Worm (Caenorhabditis elegans) whole organism, L4 larva: ENCODE results near the gene srab-12.

Experiments
- F10B5.3 ChIP-seq: sonication (generic microtip); optimal IDR thresholded peaks from 2 replicates; lab custom pipeline; 2016; ENCODE audit warnings: mild to moderate bottlenecking, missing genetic modification characterization, missing compliant biosample characterization
- F49E8.2 ChIP-seq: sonication (generic microtip); optimal IDR thresholded peaks from 2 replicates; lab custom pipeline; 2016; ENCODE audit warnings: missing compliant biosample characterization, mild to moderate bottlenecking, missing genetic modification characterization, borderline replicate concordance
- Y5F2A.4 ChIP-seq: fragments of 200-800 bp; sonication (Bioruptor generic); optimal IDR thresholded peaks from 2 replicates; lab custom pipeline; 2018; ENCODE audit warnings: mild to moderate bottlenecking, missing genetic modification characterization, missing compliant biosample characterization
- Y75B8A.6 ChIP-seq: fragments of 200-800 bp; sonication (Bioruptor generic); IDR thresholded peaks from 2 replicates; pipeline ENCODE4 v1.3.6; 2022; ENCODE audit warnings: missing genetic modification reagents, missing genetic modification characterization, missing compliant biosample characterization
- ZK337.2 ChIP-seq: fragments of 200-800 bp; sonication (Bioruptor generic); IDR thresholded peaks from 2 replicates; pipeline ENCODE4 v1.3.6; 2022; ENCODE audit warnings: missing genetic modification reagents, missing genetic modification characterization, missing compliant biosample characterization
- ZK546.5 ChIP-seq, 2 experiments: sonication (generic microtip); optimal IDR thresholded peaks; 2 replicates each; lab custom pipeline; 2017; ENCODE audit warnings: missing biosample characterization in 2 of 2, missing genetic modification characterization in 2 of 2
- aha-1 ChIP-seq: fragments of 150-350 bp; peaks from one replicate; lab custom pipeline; 2014; ENCODE audit warnings: missing biosample characterization, missing genetic modification characterization
- arid-1 ChIP-seq: fragments of 200-800 bp; sonication (Bioruptor generic); conservative IDR thresholded peaks from 2 replicates; pipeline ENCODE4 v1.3.6; 2022; ENCODE audit warnings: missing genetic modification reagents, missing genetic modification characterization, missing compliant biosample characterization
- daf-19 ChIP-seq: fragments of 200-800 bp; sonication (Bioruptor generic); conservative IDR thresholded peaks from 2 replicates; pipeline ENCODE4 v1.3.6; 2022; ENCODE audit warnings: missing genetic modification characterization, missing compliant biosample characterization
- daf-8 ChIP-seq: fragments of 200-800 bp; sonication (Bioruptor generic); IDR thresholded peaks from 2 replicates; pipeline ENCODE4 v1.3.6; 2022; ENCODE audit warnings: missing genetic modification characterization, missing compliant biosample characterization
- dmd-6 ChIP-seq: fragments of 200-800 bp; sonication (Bioruptor generic); IDR thresholded peaks from 2 replicates; pipeline ENCODE4 v1.3.6; 2022; ENCODE audit warnings: missing genetic modification reagents, missing genetic modification characterization, missing compliant biosample characterization
- dpl-1 ChIP-seq: fragments of 150-350 bp; optimal IDR thresholded peaks from 2 replicates; lab custom pipeline; 2014; ENCODE audit warnings: missing biosample characterization, missing genetic modification reagents, missing genetic modification characterization
- egl-43 ChIP-seq: fragments of 200-800 bp; sonication (Bioruptor generic); IDR thresholded peaks from 2 replicates; pipeline ENCODE4 v1.3.6; 2022; ENCODE audit warnings: missing genetic modification reagents, missing genetic modification characterization, missing compliant biosample characterization
- hif-1 ChIP-seq, 2 experiments: sonication (generic microtip); optimal IDR thresholded peaks; 2 replicates each; lab custom pipeline; 2016 to 2017; ENCODE audit warnings: missing compliant biosample characterization in 2 of 2, missing genetic modification characterization in 2 of 2, missing genetic modification reagents in 2 of 2, missing genotype in 2 of 2, mild to moderate bottlenecking in 1 of 2
- hmg-1.1 ChIP-seq: fragments of 200-800 bp; sonication (Bioruptor generic); IDR thresholded peaks from 2 replicates; pipeline ENCODE4 v1.3.6; 2022; ENCODE audit warnings: missing genetic modification reagents, missing genetic modification characterization, missing compliant biosample characterization
- jun-1 ChIP-seq: fragments of 150-350 bp; optimal IDR thresholded peaks from 2 replicates; lab custom pipeline; 2014; ENCODE audit warnings: missing biosample characterization, missing genetic modification reagents, missing genetic modification characterization
- lin-29 ChIP-seq: fragments of 200-800 bp; sonication (Bioruptor generic); IDR thresholded peaks from 2 replicates; pipeline ENCODE4 v1.3.6; 2022; ENCODE audit warnings: missing genetic modification reagents, missing genetic modification characterization, missing compliant biosample characterization
- lin-39 ChIP-seq: fragments of 150-350 bp; optimal IDR thresholded peaks from 2 replicates; lab custom pipeline; 2014; ENCODE audit warnings: missing biosample characterization, missing genetic modification reagents, missing genetic modification characterization
- mdl-1 ChIP-seq, 2 experiments: fragments of 150-350 bp in 1 of 2; sonication (generic microtip) in 1 of 2; optimal IDR thresholded peaks; 2 replicates each; lab custom pipeline; 2014 to 2017; ENCODE audit warnings: missing biosample characterization in 2 of 2, missing genetic modification characterization in 2 of 2
- mdt-29 ChIP-seq: fragments of 200-800 bp; sonication (Bioruptor generic); IDR thresholded peaks from 2 replicates; pipeline ENCODE4 v1.3.6; 2022; ENCODE audit warnings: missing genetic modification reagents, missing genetic modification characterization, missing compliant biosample characterization
- mes-2 ChIP-seq: sonication (generic microtip); optimal IDR thresholded peaks from 2 replicates; lab custom pipeline; 2016; ENCODE audit warnings: missing genotype, mild to moderate bottlenecking, missing genetic modification characterization, missing compliant biosample characterization; ENCODE audit not compliant: poor library complexity, severe bottlenecking
- mxl-2 ChIP-seq: fragments of 200-800 bp; sonication (Bioruptor generic); conservative IDR thresholded peaks from 2 replicates; pipeline ENCODE4 v1.3.6; 2022; ENCODE audit warnings: missing genetic modification reagents, missing genetic modification characterization, missing compliant biosample characterization
- nhr-10 ChIP-seq: fragments of 150-350 bp; optimal IDR thresholded peaks from 2 replicates; lab custom pipeline; 2014; ENCODE audit warnings: missing biosample characterization, missing genetic modification characterization
- nhr-11 ChIP-seq: fragments of 150-350 bp; optimal IDR thresholded peaks from 2 replicates; lab custom pipeline; 2014; ENCODE audit warnings: missing biosample characterization, missing genetic modification characterization
- nhr-111 ChIP-seq: fragments of 200-800 bp; sonication (Bioruptor generic); optimal IDR thresholded peaks from 2 replicates; lab custom pipeline; 2018; ENCODE audit warnings: mild to moderate bottlenecking, missing genetic modification characterization, missing compliant biosample characterization
- nhr-237 ChIP-seq: sonication (generic microtip); optimal IDR thresholded peaks from 2 replicates; lab custom pipeline; 2017; ENCODE audit warnings: missing biosample characterization, missing genetic modification characterization
- nhr-42 ChIP-seq: fragments of 200-800 bp; sonication (Bioruptor generic); IDR thresholded peaks from 2 replicates; pipeline ENCODE4 v1.3.6; 2022; ENCODE audit warnings: missing genetic modification characterization, missing compliant biosample characterization
- nhr-48 ChIP-seq: sonication (generic microtip); optimal IDR thresholded peaks from 2 replicates; lab custom pipeline; 2016; ENCODE audit warnings: mild to moderate bottlenecking, missing genetic modification characterization, missing compliant biosample characterization
- nhr-76 ChIP-seq: fragments of 150-350 bp; optimal IDR thresholded peaks from 2 replicates; lab custom pipeline; 2014; ENCODE audit warnings: missing biosample characterization, missing genetic modification characterization
- nhr-77 ChIP-seq: fragments of 150-350 bp; optimal IDR thresholded peaks from 2 replicates; lab custom pipeline; 2014; ENCODE audit warnings: missing biosample characterization, missing genetic modification characterization
- pha-4 ChIP-seq, 2 experiments: fragments of 150-350 bp in 1 of 2; fragments of 200-800 bp in 1 of 2; sonication (Bioruptor generic) in 1 of 2; IDR thresholded peaks in 1 of 2; optimal IDR thresholded peaks in 1 of 2; 2 replicates each; pipeline versions ENCODE4 v1.3.6 to Lab custom; 2014 to 2022; ENCODE audit warnings: missing genetic modification characterization in 2 of 2, missing genetic modification reagents in 2 of 2, missing biosample characterization in 1 of 2, missing compliant biosample characterization in 1 of 2
- pqm-1 ChIP-seq: sonication (generic microtip); optimal IDR thresholded peaks from 2 replicates; lab custom pipeline; 2017; ENCODE audit warnings: missing biosample characterization, missing genetic modification characterization
- saeg-2 ChIP-seq: fragments of 200-800 bp; sonication (Bioruptor generic); IDR thresholded peaks from 2 replicates; pipeline ENCODE4 v1.3.6; 2022; ENCODE audit warnings: missing genetic modification reagents, missing genetic modification characterization, missing compliant biosample characterization
- set-16 ChIP-seq: fragments of 200-800 bp; sonication (Bioruptor generic); IDR thresholded peaks from 2 replicates; pipeline ENCODE4 v1.3.6; 2022; ENCODE audit warnings: missing genetic modification reagents, missing genetic modification characterization, missing compliant biosample characterization
- skn-1 ChIP-seq: fragments of 150-350 bp; optimal IDR thresholded peaks from 2 replicates; lab custom pipeline; 2014; ENCODE audit warnings: missing biosample characterization, missing genetic modification characterization
- snpc-1.2 ChIP-seq: fragments of 200-800 bp; sonication (Bioruptor generic); IDR thresholded peaks from 2 replicates; pipeline ENCODE4 v1.3.6; 2022; ENCODE audit warnings: missing genetic modification reagents, missing genetic modification characterization, missing compliant biosample characterization
- spr-3 ChIP-seq: fragments of 200-800 bp; sonication (Bioruptor generic); optimal IDR thresholded peaks from 2 replicates; lab custom pipeline; 2018; ENCODE audit warnings: mild to moderate bottlenecking, missing genetic modification characterization, missing compliant biosample characterization
- tag-97 ChIP-seq: fragments of 200-800 bp; sonication (Bioruptor generic); IDR thresholded peaks from 2 replicates; pipeline ENCODE4 v1.3.6; 2022; ENCODE audit warnings: missing genetic modification characterization, missing compliant biosample characterization
- zfp-2 ChIP-seq: sonication (generic microtip); optimal IDR thresholded peaks from 2 replicates; lab custom pipeline; 2016; ENCODE audit warnings: mild to moderate bottlenecking, missing genetic modification characterization, missing compliant biosample characterization

The srab-12 gene

ce11 chrV:17800538-17800937 lies 17.1 kb upstream of the srab-12 start, which contains the start of gene srh-287:
srh-287 (plus strand) TSS chrV:17800838.
- no peak for TF ChIP-seq daf-19 (GFP tag; lab: Robert Waterston, UW)
- TF ChIP-seq mdt-29, result no peak
- no peak for TF ChIP-seq nhr-10 (tag; lab: Kevin White, UChicago)
- no peak for TF ChIP-seq nhr-11 (tag; lab: Kevin White, UChicago)
- TF ChIP-seq lin-29 (GFP tag; lab: Robert Waterston, UW), result no peak
- TF ChIP-seq tag-97, result no peak
- no peak for TF ChIP-seq mdl-1 (tag; optimal IDR thresholded peaks at IDR 0.05; lab: Kevin White, UChicago)
- no peak for TF ChIP-seq nhr-76 (tag; lab: Kevin White, UChicago)
- no peak for TF ChIP-seq nhr-237

- TF ChIP-seq Y75B8A.6 (no peak), nhr-42 (GFP tag; lab: Robert Waterston, UW) (no peak), arid-1 (GFP tag; lab: Robert Waterston, UW) (no peak), Y5F2A.4 (GFP tag; lab: Kevin White, UChicago) (no peak), mes-2 (tag; lab: Kevin White, UChicago) (no peak), hmg-1.1 (GFP tag; lab: Robert Waterston, UW) (no peak), mxl-2 (GFP tag; lab: Robert Waterston, UW) (no peak), nhr-10 (tag; lab: Kevin White, UChicago) (no peak), aha-1 (tag; lab: Kevin White, UChicago) (no peak), F49E8.2 (tag; lab: Kevin White, UChicago) (no peak), ZK546.5 (tag; optimal IDR thresholded peaks at IDR 0.05; lab: Kevin White, UChicago) (no peak), daf-8 (GFP tag; lab: Robert Waterston, UW) (no peak), dmd-6 (GFP tag; lab: Robert Waterston, UW) (no peak), ZK337.2 (GFP tag; lab: Robert Waterston, UW) (no peak)
Measured at ce11 chrV:17798789-17799188, 15.3 kb upstream of the srab-12 start, which contains the start of gene srx-18. srx-18 (minus strand) TSS chrV:17798889.

ce11 chrV:17795655-17796054 lies 12.2 kb upstream of the srab-12 start, which contains the start of gene srh-288:
srh-288 (minus strand) TSS chrV:17795755.
- TF ChIP-seq snpc-1.2 (GFP tag; lab: Robert Waterston, UW), result no peak
- TF ChIP-seq F10B5.3 (tag; lab: Kevin White, UChicago), result no peak
- no peak for TF ChIP-seq pha-4 (GFP tag; IDR thresholded peaks at IDR 0.05; lab: Robert Waterston, UW)
- TF ChIP-seq pha-4 (tag; optimal IDR thresholded peaks at IDR 0.05; lab: Kevin White, UChicago), result no peak
- TF ChIP-seq lin-39, result no peak
- no peak for TF ChIP-seq nhr-77
- no peak for TF ChIP-seq zfp-2 (tag; lab: Kevin White, UChicago)
- no peak for TF ChIP-seq arid-1 (GFP tag; lab: Robert Waterston, UW)
- no peak for TF ChIP-seq nhr-111 (GFP tag; lab: Kevin White, UChicago)
- TF ChIP-seq Y5F2A.4 (GFP tag; lab: Kevin White, UChicago), result no peak
- no peak for TF ChIP-seq lin-29 (GFP tag; lab: Robert Waterston, UW)
- TF ChIP-seq egl-43 (GFP tag; lab: Robert Waterston, UW), result no peak
- TF ChIP-seq dpl-1 (GFP tag; lab: Kevin White, UChicago), result no peak
- no peak for TF ChIP-seq spr-3
- no peak for TF ChIP-seq hif-1 (tag; optimal IDR thresholded peaks at IDR 0.05; lab: Kevin White, UChicago)
- TF ChIP-seq nhr-48 (tag; lab: Kevin White, UChicago), result no peak
- TF ChIP-seq tag-97, result no peak
- no peak for TF ChIP-seq set-16 (GFP tag; lab: Robert Waterston, UW)

- TF ChIP-seq mdt-29 (no peak), tag-97 (no peak), F10B5.3 (tag; lab: Kevin White, UChicago) (no peak), pqm-1 (tag; lab: Kevin White, UChicago) (no peak), jun-1 (no peak), saeg-2 (no peak), skn-1 (no peak)
Measured at ce11 chrV:17793986-17794385, 10.5 kb upstream of the srab-12 start, which contains the start of gene srh-289. srh-289 (minus strand) TSS chrV:17794086.
